Worm (Caenorhabditis elegans): Measurements from ENCODE around the gene R02F11.10.

DNA sequence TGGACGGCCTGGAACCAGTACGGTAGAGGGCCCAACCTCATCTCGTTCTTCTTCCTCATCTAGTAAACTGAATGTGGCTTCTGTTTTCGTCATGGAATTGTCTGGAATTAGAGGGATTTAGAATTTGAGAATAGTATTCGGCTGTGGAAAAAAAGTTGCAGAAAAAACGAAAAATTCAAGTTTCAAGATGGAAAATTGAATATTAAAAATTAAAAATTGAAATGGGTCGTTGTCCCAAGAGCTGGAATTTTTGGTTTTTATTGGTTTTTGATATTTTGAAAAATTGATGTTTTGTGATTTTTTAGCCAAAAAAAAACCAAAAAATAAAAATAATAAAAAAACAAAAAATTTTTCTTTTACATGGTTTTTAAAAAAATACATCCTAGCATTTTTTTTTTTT is 16.9 kb downstream of the R02F11.10 start, which contains the start of gene R02F11.3:
- no peak for TF ChIP-seq zag-1 (tag; optimal IDR thresholded peaks at IDR 0.05)
- TF ChIP-seq hmg-11 (tag; optimal IDR thresholded peaks at IDR 0.05): no peak
- TF ChIP-seq sea-2 (GFP tag; optimal IDR thresholded peaks at IDR 0.05): no peak
- TF ChIP-seq ZK546.5 (tag; optimal IDR thresholded peaks at IDR 0.05): no peak
- TF ChIP-seq nhr-23 (tag; optimal IDR thresholded peaks at IDR 0.05): no peak
- TF ChIP-seq elt-3 (tag; optimal IDR thresholded peaks at IDR 0.05): no peak
- no peak for TF ChIP-seq pha-4 (tag; optimal IDR thresholded peaks at IDR 0.05)
- TF ChIP-seq ztf-4 (tag; optimal IDR thresholded peaks at IDR 0.05): no peak

Data from whole organism, L3 larva.